Worm (Caenorhabditis elegans): ENCODE data around the gene idpc-7.

idpc-7 gene

ce11 chrV:9571673-9572072, 47.1 kb downstream of the idpc-7 start:
- TF ChIP-seq nhr-12 (tag; optimal IDR thresholded peaks at IDR 0.05): no peak
- TF ChIP-seq lin-11 (tag; optimal IDR thresholded peaks at IDR 0.05): no peak
- TF ChIP-seq crh-2 (tag; optimal IDR thresholded peaks at IDR 0.05): no peak
- no peak for TF ChIP-seq sma-9 (GFP tag; optimal IDR thresholded peaks at IDR 0.05)
- TF ChIP-seq sma-9 (tag; optimal IDR thresholded peaks at IDR 0.05): no peak
- no peak for TF ChIP-seq ceh-16 (tag; optimal IDR thresholded peaks at IDR 0.05)
- no peak for TF ChIP-seq elt-3 (tag; optimal IDR thresholded peaks at IDR 0.05)
- no peak for TF ChIP-seq peb-1 (tag; optimal IDR thresholded peaks at IDR 0.05)
- TF ChIP-seq nhr-10 (tag; optimal IDR thresholded peaks at IDR 0.05): no peak
- no peak for TF ChIP-seq unc-55 (GFP tag; optimal IDR thresholded peaks at IDR 0.05)
- TF ChIP-seq zag-1 (tag; optimal IDR thresholded peaks at IDR 0.05): no peak
- no peak for TF ChIP-seq ZK546.5 (tag; optimal IDR thresholded peaks at IDR 0.05)
- TF ChIP-seq skn-1 (tag; optimal IDR thresholded peaks at IDR 0.05): no peak
- no peak for TF ChIP-seq fos-1 (tag; optimal IDR thresholded peaks at IDR 0.05)
- TF ChIP-seq nhr-129 (tag; optimal IDR thresholded peaks at IDR 0.05): no peak

- TF ChIP-seq mab-5 (tag; optimal IDR thresholded peaks at IDR 0.05) (no peak), sem-4 (tag; optimal IDR thresholded peaks at IDR 0.05) (no peak), nhr-6 (tag; optimal IDR thresholded peaks at IDR 0.05) (no peak), nhr-21 (tag; optimal IDR thresholded peaks at IDR 0.05) (no peak), ama-1 (optimal IDR thresholded peaks at IDR 0.05) (no peak), lsy-2 (tag; optimal IDR thresholded peaks at IDR 0.05) (no peak), unc-55 (GFP tag; optimal IDR thresholded peaks at IDR 0.05) (no peak), fos-1 (tag; optimal IDR thresholded peaks at IDR 0.05) (no peak), zag-1 (tag; optimal IDR thresholded peaks at IDR 0.05) (no peak), lin-11 (tag; optimal IDR thresholded peaks at IDR 0.05) (no peak)
These were observed 47.8 kb downstream of the idpc-7 start for ce11 chrV:9571056-9571455.

ce11 chrV:9570197-9570596, 48.6 kb downstream of the idpc-7 start, which contains the start of gene F25B3.5:
Gene F25B3.5, minus strand, starts transcription at chrV:9570297.
- TF ChIP-seq skn-1 (tag; optimal IDR thresholded peaks at IDR 0.05): no peak
- no peak for TF ChIP-seq nhr-129 (tag; optimal IDR thresholded peaks at IDR 0.05)
- no peak for TF ChIP-seq ceh-16 (tag; optimal IDR thresholded peaks at IDR 0.05)
- no peak for TF ChIP-seq elt-1 (tag; optimal IDR thresholded peaks at IDR 0.05)
- TF ChIP-seq lsy-2 (tag; optimal IDR thresholded peaks at IDR 0.05): no peak
- TF ChIP-seq fos-1 (tag; optimal IDR thresholded peaks at IDR 0.05): no peak
- TF ChIP-seq mab-5 (tag; optimal IDR thresholded peaks at IDR 0.05): no peak

ce11 chrV:9568707-9569106, 50.1 kb downstream of the idpc-7 start, which contains the start of gene F25B3.4:
Gene F25B3.4, minus strand, starts transcription at chrV:9568807.
- no peak for TF ChIP-seq nhr-10 (tag; optimal IDR thresholded peaks at IDR 0.05)
- TF ChIP-seq crh-2 (tag; optimal IDR thresholded peaks at IDR 0.05): no peak
- TF ChIP-seq ZK546.5 (tag; optimal IDR thresholded peaks at IDR 0.05): no peak
- no peak for TF ChIP-seq skn-1 (tag; optimal IDR thresholded peaks at IDR 0.05)
- no peak for TF ChIP-seq lsy-2 (tag; optimal IDR thresholded peaks at IDR 0.05)
- no peak for TF ChIP-seq nhr-77 (tag; optimal IDR thresholded peaks at IDR 0.05)
- TF ChIP-seq elt-1 (tag; optimal IDR thresholded peaks at IDR 0.05): no peak
- TF ChIP-seq zag-1 (tag; optimal IDR thresholded peaks at IDR 0.05): no peak
- no peak for TF ChIP-seq unc-55 (GFP tag; optimal IDR thresholded peaks at IDR 0.05)
- TF ChIP-seq snpc-4 (tag; optimal IDR thresholded peaks at IDR 0.05): no peak
- TF ChIP-seq unc-39 (tag; optimal IDR thresholded peaks at IDR 0.05): no peak
- no peak for TF ChIP-seq mdl-1 (tag; optimal IDR thresholded peaks at IDR 0.05)
